Worm (Caenorhabditis elegans) whole organism, L1 larva: Measurements from ENCODE around the gene srw-44.

ENCODE experiments used
- alr-1 ChIP-seq: fragments of 200-800 bp; sonication (Bioruptor generic); optimal IDR thresholded peaks from 2 replicates; lab custom pipeline; 2018; ENCODE audit warnings: borderline replicate concordance, mild to moderate bottlenecking, missing genetic modification characterization, missing compliant biosample characterization
- ama-1 ChIP-seq: fragments of 150-350 bp; optimal IDR thresholded peaks from 2 replicates; lab custom pipeline; 2014
- egl-13 ChIP-seq: sonication (generic microtip); optimal IDR thresholded peaks from 2 replicates; lab custom pipeline; 2016; ENCODE audit warnings: missing genotype, missing genetic modification reagents, missing genetic modification characterization, missing compliant biosample characterization
- ets-5 ChIP-seq: fragments of 200-800 bp; sonication (Bioruptor generic); IDR thresholded peaks from 2 replicates; pipeline ENCODE4 v1.3.6; 2022; ENCODE audit warnings: missing genetic modification characterization, missing compliant biosample characterization
- hlh-4 ChIP-seq: sonication (generic microtip); optimal IDR thresholded peaks from 2 replicates; lab custom pipeline; 2016; ENCODE audit warnings: mild to moderate bottlenecking, missing genetic modification characterization, missing compliant biosample characterization
- lin-13 ChIP-seq: fragments of 150-350 bp; optimal IDR thresholded peaks from 2 replicates; lab custom pipeline; 2014; ENCODE audit warnings: missing biosample characterization, missing genetic modification reagents, missing genetic modification characterization
- lin-39 ChIP-seq: fragments of 150-350 bp; optimal IDR thresholded peaks from 2 replicates; lab custom pipeline; 2014; ENCODE audit warnings: missing biosample characterization, missing genetic modification reagents, missing genetic modification characterization
- lsy-2 ChIP-seq, 2 experiments: fragments of 150-350 bp; optimal IDR thresholded peaks; 2 replicates each; lab custom pipeline; 2014; ENCODE audit warnings: missing biosample characterization in 2 of 2, missing genetic modification characterization in 2 of 2
- mep-1 ChIP-seq: fragments of 150-350 bp; optimal IDR thresholded peaks from 2 replicates; lab custom pipeline; 2014; ENCODE audit warnings: missing biosample characterization, missing genetic modification characterization
- nhr-12 ChIP-seq: sonication (generic microtip); optimal IDR thresholded peaks from 2 replicates; lab custom pipeline; 2017; ENCODE audit warnings: missing biosample characterization, missing genetic modification characterization
- nhr-76 ChIP-seq: sonication (generic microtip); optimal IDR thresholded peaks from 2 replicates; lab custom pipeline; 2017; ENCODE audit warnings: missing biosample characterization, missing genetic modification characterization
- snpc-4 ChIP-seq: fragments of 150-350 bp; optimal IDR thresholded peaks from 2 replicates; lab custom pipeline; 2014; ENCODE audit warnings: missing biosample characterization, missing genetic modification characterization
- unc-62 ChIP-seq: fragments of 150-350 bp; optimal IDR thresholded peaks from 2 replicates; lab custom pipeline; 2014; ENCODE audit warnings: missing biosample characterization, missing genetic modification reagents, missing genetic modification characterization
- ztf-4 ChIP-seq: fragments of 150-350 bp; optimal IDR thresholded peaks from 2 replicates; lab custom pipeline; 2014; ENCODE audit warnings: missing biosample characterization, missing genetic modification characterization

DNA sequence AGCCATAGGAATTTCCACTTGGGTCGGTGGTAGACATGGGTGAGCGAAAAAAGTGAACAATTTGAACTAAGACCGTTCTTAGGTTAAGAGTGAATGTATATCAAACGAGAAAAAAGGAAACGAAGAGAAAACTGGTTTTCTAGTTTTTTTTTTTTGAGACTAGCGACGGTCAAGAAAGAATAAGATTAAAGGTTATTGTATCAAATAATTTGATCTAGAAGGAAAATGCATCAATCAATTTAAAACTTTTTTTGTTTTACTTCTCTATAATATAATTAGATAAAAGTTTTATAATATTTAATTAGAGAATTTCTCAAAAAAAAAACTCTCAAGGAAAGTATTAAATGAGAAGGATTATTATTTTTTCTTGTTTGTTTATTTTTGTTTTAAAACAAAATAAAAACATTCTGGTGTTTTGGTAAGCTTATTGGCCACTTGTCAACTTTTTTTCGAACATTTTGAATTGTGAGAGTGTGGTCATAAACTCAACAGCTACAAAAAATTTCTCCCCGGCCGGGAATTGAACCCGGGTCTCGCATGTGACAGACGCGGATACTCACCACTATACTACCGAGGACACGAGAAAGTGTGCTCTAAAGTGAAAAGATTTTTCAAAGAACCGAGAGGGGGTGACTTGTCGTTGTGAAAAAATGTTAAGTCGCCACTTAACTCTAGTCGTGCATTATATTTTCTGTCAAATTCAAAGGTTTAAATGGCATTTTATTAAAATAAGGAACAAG lies 34.7 kb upstream of the srw-44 start, which contains the start of gene W06G6.17:
- TF ChIP-seq nhr-12 (tag; lab: Kevin White, UChicago) (no peak), hlh-4 (tag; lab: Kevin White, UChicago) (no peak), nhr-76 (tag; lab: Kevin White, UChicago) (no peak), lin-13 (GFP tag; lab: Kevin White, UChicago) (no peak), lsy-2 (tag; optimal IDR thresholded peaks at IDR 0.05; lab: Kevin White, UChicago) (no peak), lin-39 (tag; lab: Kevin White, UChicago) (no peak), egl-13 (tag; lab: Kevin White, UChicago) (no peak), ama-1 (lab: Kevin White, UChicago) (no peak), snpc-4 (tag; lab: Kevin White, UChicago) (no peak), ets-5 (GFP tag; lab: Robert Waterston, UW) (no peak), mep-1 (no peak), ztf-4 (tag; lab: Kevin White, UChicago) (no peak), alr-1 (tag; lab: Kevin White, UChicago) (no peak), unc-62 (GFP tag; lab: Kevin White, UChicago) (no peak)
